Fruit fly (Drosophila melanogaster) whole organism, larva: ENCODE data around the gene CG32137.
A peak's percentile ranks its signal among the peaks of the same experiment; 100 is the strongest.

Experiments
- noc ChIP-seq: fragments of 200-800 bp; sonication (Bioruptor generic); optimal IDR thresholded peaks from 3 replicates; lab custom pipeline; 2019; ENCODE audit warnings: missing biosample characterization, mild to moderate bottlenecking, missing genetic modification characterization, moderate library complexity

CG32137 gene

dm6 chr3L:13964635-13965501 is 25.8 kb downstream of the CG32137 start, which contains the start of the genes Meics, Nxf3 and ssp2:
TSS of gene Meics (minus strand) at chr3L:13964702.
TSS of gene Nxf3 (plus strand) at chr3L:13965203.
TSS of gene ssp2 (plus strand) at chr3L:13965203.
- TF ChIP-seq noc = no peak

- TF ChIP-seq noc = no peak
Measured at dm6 chr3L:13965502-13965843, 26.4 kb downstream of the CG32137 start.

- TF ChIP-seq noc = no peak
Measured at dm6 chr3L:13973377-13974111, 34.5 kb downstream of the CG32137 start, which contains the start of the genes CG13738 and Hsc70-1. TSS of gene CG13738 (minus strand) at chr3L:13973477. TSS of gene Hsc70-1 (plus strand) at chr3L:13974061.

dm6 chr3L:13982516-13982915 is 43.5 kb downstream of the CG32137 start:
- TF ChIP-seq noc = no peak

- TF ChIP-seq noc = no peak
Measured at dm6 chr3L:13986330-13986729, 47.3 kb downstream of the CG32137 start, which contains the start of gene CG17362. TSS of gene CG17362 (plus strand) at chr3L:13986620.

- TF ChIP-seq noc = no peak
Measured at dm6 chr3L:13987578-13987977, 48.5 kb downstream of the CG32137 start, which contains the start of gene CG9040. TSS of gene CG9040 (plus strand) at chr3L:13987878.

- TF ChIP-seq noc = no peak
Measured at dm6 chr3L:13991314-13991713, 52.3 kb downstream of the CG32137 start.

- no peak for TF ChIP-seq noc
Measured at dm6 chr3L:13993233-13993741, 54.2 kb downstream of the CG32137 start, which contains the start of gene CG17364. TSS of gene CG17364 (minus strand) at chr3L:13993400.

- TF ChIP-seq noc = peak; percentile 55
Measured at dm6 chr3L:13993742-13994719, 55.0 kb downstream of the CG32137 start, which contains the start of gene CtsK1. TSS of gene CtsK1 (plus strand) at chr3L:13994231.

- no peak for TF ChIP-seq noc
Measured at dm6 chr3L:13996437-13996836, 57.4 kb downstream of the CG32137 start.

- TF ChIP-seq noc = no peak
Measured at dm6 chr3L:13996992-13997391, 57.9 kb downstream of the CG32137 start, which contains the start of gene CG17361. TSS of gene CG17361 (plus strand) at chr3L:13997191.

dm6 chr3L:13999204-13999603 is 60.2 kb downstream of the CG32137 start, which contains the start of gene CG17359:
TSS of gene CG17359 (minus strand) at chr3L:13999251.
- no peak for TF ChIP-seq noc

dm6 chr3L:14001658-14002523 is 62.8 kb downstream of the CG32137 start, which contains the start of the genes Nprl3 and upSET:
TSS of gene Nprl3 (minus strand) at chr3L:14001880.
TSS of gene upSET (plus strand) at chr3L:14002127.
- TF ChIP-seq noc = peak; percentile 4

dm6 chr3L:14002524-14003135 is 63.6 kb downstream of the CG32137 start:
- no peak for TF ChIP-seq noc
